Worm (Caenorhabditis elegans) whole organism, early embryonic: ENCODE results near the gene cdr-3.

ENCODE experiments used
- B0310.2 ChIP-seq: sonication (generic microtip); optimal IDR thresholded peaks from 2 replicates; lab custom pipeline; 2016; ENCODE audit warnings: mild to moderate bottlenecking, missing genetic modification characterization, missing compliant biosample characterization
- F13C5.2 ChIP-seq: sonication (generic microtip); optimal IDR thresholded peaks from 2 replicates; lab custom pipeline; 2017; ENCODE audit warnings: mild to moderate bottlenecking, missing genetic modification characterization, inconsistent platforms, missing compliant biosample characterization
- aly-1 ChIP-seq: sonication (generic microtip); optimal IDR thresholded peaks from 2 replicates; lab custom pipeline; 2016; ENCODE audit warnings: missing genetic modification characterization, missing compliant biosample characterization
- ama-1 ChIP-seq: fragments of 150-350 bp; optimal IDR thresholded peaks from 2 replicates; lab custom pipeline; 2014
- ceh-13 ChIP-seq: fragments of 200-800 bp; sonication (Bioruptor generic); optimal IDR thresholded peaks from 2 replicates; lab custom pipeline; 2018; ENCODE audit warnings: mild to moderate bottlenecking, missing genetic modification characterization, missing compliant biosample characterization
- ceh-36 ChIP-seq: sonication (generic microtip); optimal IDR thresholded peaks from 2 replicates; lab custom pipeline; 2016; ENCODE audit warnings: missing genetic modification characterization, inconsistent platforms, missing compliant biosample characterization
- flt-1 ChIP-seq: fragments of 200-800 bp; sonication (Bioruptor generic); IDR thresholded peaks from 2 replicates; pipeline ENCODE4 v1.3.6; 2022; ENCODE audit warnings: missing genetic modification characterization, missing compliant biosample characterization
- hmg-4 ChIP-seq: fragments of 200-800 bp; sonication (Bioruptor generic); optimal IDR thresholded peaks from 2 replicates; lab custom pipeline; 2018; ENCODE audit warnings: mild to moderate bottlenecking, missing genetic modification characterization, missing compliant biosample characterization
- hnd-1 ChIP-seq: sonication (generic microtip); optimal IDR thresholded peaks from 2 replicates; lab custom pipeline; 2016; ENCODE audit warnings: missing genetic modification characterization, missing compliant biosample characterization
- pes-1 ChIP-seq: fragments of 200-800 bp; sonication (Bioruptor generic); IDR thresholded peaks from 2 replicates; pipeline ENCODE4 v1.3.6; 2022; ENCODE audit warnings: missing genetic modification reagents, missing genetic modification characterization, missing compliant biosample characterization
- scrt-1 ChIP-seq: fragments of 200-800 bp; sonication (Bioruptor generic); IDR thresholded peaks from 2 replicates; pipeline ENCODE4 v1.3.6; 2022; ENCODE audit warnings: missing genetic modification characterization, missing compliant biosample characterization
- sea-1 ChIP-seq: fragments of 200-800 bp; sonication (Bioruptor generic); conservative IDR thresholded peaks from 2 replicates; pipeline ENCODE4 v1.3.6; 2022; ENCODE audit warnings: missing genetic modification characterization, missing compliant biosample characterization
- tbx-37 ChIP-seq: fragments of 200-800 bp; sonication (Bioruptor generic); conservative IDR thresholded peaks from 2 replicates; pipeline ENCODE4 v1.3.6; 2022; ENCODE audit warnings: missing genetic modification reagents, missing genetic modification characterization, missing compliant biosample characterization
- tra-4 ChIP-seq: sonication (generic microtip); optimal IDR thresholded peaks from 2 replicates; lab custom pipeline; 2017; ENCODE audit warnings: missing genetic modification characterization, missing compliant biosample characterization

- no peak for TF ChIP-seq B0310.2
- TF ChIP-seq hnd-1 (tag; lab: Kevin White, UChicago) = no peak
- TF ChIP-seq ama-1 (lab: Kevin White, UChicago) = no peak
- TF ChIP-seq scrt-1 (GFP tag; lab: Robert Waterston, UW) = no peak
- no peak for TF ChIP-seq tra-4
- TF ChIP-seq pes-1 (GFP tag; lab: Robert Waterston, UW) = no peak
- TF ChIP-seq ceh-13 (GFP tag; lab: Kevin White, UChicago) = no peak
- TF ChIP-seq aly-1 = no peak
- TF ChIP-seq F13C5.2 (tag; lab: Kevin White, UChicago) = no peak
- no peak for TF ChIP-seq flt-1 (GFP tag; lab: Robert Waterston, UW)
- TF ChIP-seq tbx-37 (GFP tag; lab: Robert Waterston, UW) = no peak
- no peak for TF ChIP-seq ceh-36
- TF ChIP-seq sea-1 (GFP tag; lab: Robert Waterston, UW) = no peak
- no peak for TF ChIP-seq hmg-4
These were observed 3.5 kb downstream of the cdr-3 start, which contains the start of gene cdr-6 for ce11 chrV:12413651-12414114.
